Fruit fly (Drosophila melanogaster): ENCODE data around the gene CG10472.

The CG10472 gene

DNA sequence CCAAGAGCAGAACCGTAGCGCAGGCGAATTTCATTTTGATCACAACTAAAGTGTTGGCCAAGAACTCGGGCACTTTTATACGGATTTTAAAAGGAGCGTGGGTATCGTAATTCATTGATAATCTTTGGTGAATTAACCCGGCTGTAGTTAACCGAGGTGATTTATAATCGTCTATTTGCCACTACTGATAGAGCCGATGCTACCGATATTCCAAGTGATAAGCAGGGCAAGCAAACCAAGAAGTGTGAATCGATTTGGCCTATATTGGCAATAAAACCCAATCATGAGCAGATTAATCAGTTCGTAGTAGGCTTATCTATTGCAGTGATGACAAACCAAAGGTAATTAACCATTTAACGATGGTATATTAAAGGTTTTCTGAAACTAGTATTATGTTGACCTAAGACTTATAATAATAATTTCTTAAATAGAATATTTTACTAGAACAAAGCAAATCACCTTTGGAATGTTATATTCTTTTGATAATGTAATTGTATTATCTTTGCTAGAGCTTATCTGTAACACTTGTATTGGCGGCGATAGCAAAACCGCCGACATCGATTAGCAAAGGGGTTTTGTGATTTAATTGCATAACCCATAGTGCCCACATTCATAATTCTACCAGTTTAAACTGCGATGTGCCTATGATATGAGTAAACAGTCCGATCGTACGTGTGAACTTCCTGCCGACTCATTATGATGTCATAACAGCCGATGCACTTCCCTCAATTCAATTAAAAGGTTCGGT lies at the start of gene CG10472:
Gene CG10472, minus strand, starts transcription at position 51 of the 748 bp plus-strand sequence.
- TF ChIP-seq CG8478 (optimal IDR thresholded peaks at IDR 0.05), result no peak
- TF ChIP-seq CTCF (optimal IDR thresholded peaks at IDR 0.05), result no peak

DNA sequence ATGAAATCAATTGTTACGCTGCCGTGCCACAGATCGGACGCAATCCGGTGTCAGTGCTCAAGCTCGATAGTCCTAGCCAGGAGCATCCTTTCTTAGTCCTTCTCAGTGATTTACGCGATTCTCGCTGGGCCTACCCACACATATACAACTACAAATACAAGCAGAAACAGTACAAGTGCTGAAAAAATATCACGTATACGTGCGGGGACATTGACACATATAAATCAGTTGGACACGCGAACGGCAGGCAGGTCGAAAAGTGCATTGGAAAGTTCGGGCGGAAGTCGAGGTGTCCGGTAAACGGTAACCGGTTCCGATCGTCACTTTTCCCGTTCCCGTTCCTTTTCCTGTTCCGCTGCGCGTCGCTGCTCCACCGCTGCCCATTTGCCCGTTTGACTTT lies 48.7 kb upstream of the CG10472 start:
- no peak for TF ChIP-seq CG8478 (optimal IDR thresholded peaks at IDR 0.05)
- TF ChIP-seq CTCF (optimal IDR thresholded peaks at IDR 0.05), result no peak

DNA sequence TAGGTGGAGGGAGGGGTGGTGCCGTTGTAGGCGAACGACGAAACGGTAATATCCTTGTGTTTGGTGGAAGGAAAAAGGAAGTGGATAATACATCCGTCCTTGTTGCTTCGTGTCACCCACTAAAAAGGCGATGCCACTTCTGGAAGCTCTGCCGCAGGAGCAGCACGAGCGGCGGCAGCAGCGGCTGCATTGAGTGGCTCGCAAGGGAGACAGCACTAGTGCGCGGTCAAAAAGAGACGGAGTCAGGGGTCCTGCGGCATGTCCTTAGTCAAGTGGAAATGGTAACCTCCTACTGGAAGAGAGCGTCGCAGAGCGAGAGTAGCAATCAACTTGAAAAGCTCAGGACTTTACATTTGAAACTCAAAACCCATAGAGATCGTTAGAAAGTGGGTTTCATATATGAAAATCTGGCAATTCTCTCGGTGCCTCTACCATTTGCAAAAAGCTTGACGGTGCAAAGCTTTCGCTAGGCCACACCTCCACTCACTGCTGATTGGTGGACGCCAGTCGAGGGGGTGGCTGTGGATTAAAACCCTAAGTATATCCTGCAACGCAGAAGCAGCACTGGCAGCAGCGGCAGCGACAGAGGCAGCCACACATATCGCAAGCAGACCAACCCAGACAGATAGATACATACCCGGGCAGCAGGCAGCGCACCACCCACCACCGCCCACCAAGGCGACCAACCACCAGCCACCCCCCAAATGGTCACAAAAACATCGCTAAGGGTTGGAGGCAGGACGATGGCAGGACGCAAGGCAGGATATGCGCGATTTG lies 48.2 kb upstream of the CG10472 start:
- TF ChIP-seq CG8478 (optimal IDR thresholded peaks at IDR 0.05) (no peak), CTCF (optimal IDR thresholded peaks at IDR 0.05) (no peak)

DNA sequence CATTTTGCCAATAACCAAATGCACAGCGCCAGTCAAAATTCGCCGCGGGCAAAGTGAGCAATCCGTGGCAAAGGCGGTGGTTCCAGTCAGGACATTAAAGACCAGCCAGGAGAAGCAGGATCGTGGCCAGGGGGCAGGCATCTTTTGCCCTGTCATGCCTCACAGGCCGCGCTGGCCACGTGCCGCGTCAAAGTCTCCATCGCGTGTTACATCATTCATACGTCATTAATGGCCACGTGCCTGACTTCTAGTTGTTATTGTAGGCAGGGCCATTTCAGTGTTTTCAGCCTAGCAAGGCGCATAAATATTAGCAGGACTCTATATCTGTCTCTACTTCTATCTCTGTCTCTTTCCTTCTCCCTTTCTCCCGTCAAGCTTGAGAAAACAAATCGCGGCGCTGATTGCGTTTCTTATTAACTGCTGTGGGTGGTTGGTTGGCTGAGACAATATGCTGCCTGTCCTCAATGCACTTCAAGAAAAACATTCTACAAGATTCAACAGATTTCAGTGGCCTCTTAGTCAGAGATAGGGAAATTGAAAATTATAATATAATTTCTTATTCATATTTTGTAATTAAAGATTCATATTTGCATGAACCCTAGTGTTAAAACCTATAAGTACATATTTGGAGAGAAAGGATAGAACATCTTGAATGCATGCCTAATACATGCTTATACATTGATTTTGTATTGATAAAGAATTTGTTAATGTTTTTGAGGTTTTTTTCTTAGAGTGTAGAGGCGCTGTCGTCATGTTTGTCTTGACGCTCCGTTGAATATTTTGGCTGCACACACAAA lies 45.8 kb upstream of the CG10472 start:
- TF ChIP-seq CTCF (optimal IDR thresholded peaks at IDR 0.05) (no peak), CG8478 (optimal IDR thresholded peaks at IDR 0.05) (no peak)

DNA sequence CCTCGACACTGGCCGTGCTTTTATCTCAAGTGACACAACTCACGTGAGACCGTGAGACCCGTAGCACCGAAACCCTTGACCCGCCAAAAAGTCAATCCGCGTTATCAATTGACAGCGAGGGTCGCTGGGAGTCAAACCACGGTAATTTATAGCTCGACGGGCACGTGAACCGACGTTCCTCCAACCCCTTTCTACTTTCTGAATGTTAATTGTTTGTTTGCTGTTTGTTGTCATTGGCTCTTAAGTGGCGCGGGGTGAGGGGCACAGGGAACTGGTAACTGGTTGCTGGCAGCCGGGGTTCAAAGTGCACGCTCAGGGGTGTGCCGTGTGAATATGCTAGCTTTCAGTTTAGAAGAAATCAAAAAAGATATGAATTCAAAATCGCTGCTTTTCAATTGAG lies 44.0 kb upstream of the CG10472 start:
- no peak for TF ChIP-seq CG8478 (optimal IDR thresholded peaks at IDR 0.05)

DNA sequence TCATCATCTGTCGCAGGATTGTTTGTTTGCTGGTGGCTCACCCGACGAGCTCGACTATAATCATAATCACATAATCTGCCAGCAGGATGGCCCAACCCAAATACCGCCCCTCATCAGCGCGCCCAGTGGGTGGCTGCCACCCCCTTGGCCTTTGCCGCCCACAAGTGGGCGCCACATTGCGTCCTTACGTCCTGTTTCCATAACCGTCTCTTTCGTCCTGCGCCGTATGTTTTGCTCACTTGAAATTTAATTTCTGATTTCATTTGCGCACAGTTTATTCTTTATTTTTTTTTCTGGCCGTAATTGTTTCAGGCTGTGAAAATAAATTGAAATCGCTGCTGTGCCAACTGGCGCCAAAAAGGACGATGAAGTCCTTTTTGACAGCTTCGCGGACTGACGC lies 42.7 kb upstream of the CG10472 start:
- TF ChIP-seq CTCF (optimal IDR thresholded peaks at IDR 0.05) (no peak), CG8478 (optimal IDR thresholded peaks at IDR 0.05) (no peak)

DNA sequence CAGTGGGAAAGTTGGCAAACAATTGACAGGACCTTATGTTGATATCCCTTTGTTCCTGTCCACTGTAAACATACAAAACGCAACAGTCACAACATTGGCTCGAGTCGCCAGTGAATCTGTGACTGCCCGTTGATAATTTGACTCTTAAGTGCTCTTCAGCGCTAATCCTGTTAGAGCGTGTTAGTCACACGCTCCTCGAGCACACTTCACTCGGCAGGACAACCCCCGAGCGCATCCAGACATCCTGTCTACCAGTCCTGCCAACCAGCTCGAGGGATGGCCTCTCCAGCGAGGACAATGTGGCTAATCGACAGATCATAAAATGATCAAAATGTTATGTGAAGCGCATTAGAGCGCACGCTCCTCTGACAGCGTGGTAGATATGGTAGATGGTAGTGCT lies 41.8 kb upstream of the CG10472 start:
- TF ChIP-seq CTCF (optimal IDR thresholded peaks at IDR 0.05) (no peak), CG8478 (optimal IDR thresholded peaks at IDR 0.05) (no peak)

DNA sequence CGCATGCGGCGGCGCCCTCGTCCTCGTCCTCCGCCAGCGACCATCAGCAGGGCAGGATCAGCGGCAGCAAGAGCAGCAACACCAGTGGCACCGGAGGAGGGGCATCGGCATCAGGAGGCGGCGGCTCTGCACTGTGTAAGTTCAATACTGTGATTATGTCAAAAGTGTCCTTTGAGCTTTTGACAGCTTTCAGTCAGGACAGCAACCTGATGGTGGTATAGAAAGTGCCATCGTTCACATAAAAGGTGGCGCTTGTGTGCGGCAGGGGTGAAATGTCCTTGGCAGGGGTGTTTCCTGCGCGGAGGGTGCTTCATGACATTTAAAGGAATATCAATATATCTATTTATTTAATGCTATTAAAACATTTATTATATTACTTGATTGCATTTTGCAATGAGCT lies 40.9 kb upstream of the CG10472 start:
- no peak for TF ChIP-seq CG8478 (optimal IDR thresholded peaks at IDR 0.05)
- peak; percentile 89 to 95 for TF ChIP-seq CTCF (optimal IDR thresholded peaks at IDR 0.05)

DNA sequence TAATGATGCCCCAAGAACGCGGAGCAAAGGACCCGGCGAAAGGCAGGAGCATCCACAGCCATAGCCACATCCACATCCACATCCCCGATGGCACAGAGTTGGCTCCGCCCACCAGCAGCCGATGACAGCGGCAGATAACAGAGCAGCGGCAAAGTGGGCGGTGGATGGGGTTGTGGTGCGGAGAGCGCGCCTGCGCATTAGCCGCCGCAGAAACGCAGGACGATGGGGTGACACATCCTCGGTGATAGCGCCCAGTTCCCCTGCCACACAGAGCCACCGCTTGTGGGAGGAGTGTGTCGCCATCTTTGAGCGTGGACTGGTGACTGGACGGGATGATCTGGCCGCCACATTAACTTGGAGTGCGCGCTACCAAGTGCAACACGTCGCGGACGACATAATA lies 34.6 kb upstream of the CG10472 start, which contains the start of gene Ets65A:
Gene Ets65A, plus strand, starts transcription at position 348 of the 400 bp plus-strand sequence.
- no peak for TF ChIP-seq CG8478 (optimal IDR thresholded peaks at IDR 0.05)
- no peak for TF ChIP-seq CTCF (optimal IDR thresholded peaks at IDR 0.05)

DNA sequence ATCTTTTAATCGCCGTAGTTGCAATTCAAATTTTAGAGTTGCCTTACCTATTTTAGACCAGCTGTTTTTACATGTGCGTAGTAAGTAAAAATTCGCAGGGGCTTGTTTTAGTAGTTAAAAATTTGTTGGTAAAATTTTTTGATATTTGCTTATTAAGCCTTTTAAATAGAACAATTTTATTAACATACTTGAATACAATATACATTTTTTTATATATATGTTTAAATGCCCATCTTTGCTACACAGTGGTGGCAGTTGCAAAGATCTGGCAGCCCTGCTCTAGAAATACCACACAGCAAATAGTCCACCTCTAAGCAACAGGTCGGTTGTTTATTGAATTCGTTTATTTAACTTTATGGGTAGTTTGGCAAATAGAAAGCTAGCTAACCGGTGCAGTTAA lies 32.0 kb upstream of the CG10472 start, which contains the start of the genes CG10467 and loj:
Gene CG10467, minus strand, starts transcription at position 51 of the 400 bp plus-strand sequence.
Gene loj, plus strand, starts transcription at position 291 of the 400 bp plus-strand sequence.
- no peak for TF ChIP-seq CG8478 (optimal IDR thresholded peaks at IDR 0.05)

DNA sequence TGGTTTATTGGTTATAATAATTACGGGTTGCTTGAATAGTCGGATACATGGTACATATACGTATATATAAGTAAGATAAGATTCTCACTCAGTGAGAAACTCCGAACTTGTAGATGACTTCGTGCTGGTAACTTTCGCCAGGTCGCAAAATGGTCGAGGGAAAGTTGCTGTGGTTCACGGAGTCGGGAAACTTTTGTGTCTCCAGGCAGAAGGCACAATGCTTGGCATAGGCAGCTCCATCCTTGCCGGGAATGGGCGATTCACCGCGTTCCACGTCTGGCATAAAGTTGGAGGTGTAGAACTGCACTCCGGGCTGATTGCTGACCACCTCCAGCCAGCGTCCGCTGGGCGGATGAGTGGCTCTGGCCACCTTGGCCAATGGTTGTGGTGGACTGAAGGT lies 30.5 kb upstream of the CG10472 start, which contains the start of gene CG10469:
Gene CG10469, minus strand, starts transcription at position 101 of the 400 bp plus-strand sequence.
- no peak for TF ChIP-seq CTCF (optimal IDR thresholded peaks at IDR 0.05)

DNA sequence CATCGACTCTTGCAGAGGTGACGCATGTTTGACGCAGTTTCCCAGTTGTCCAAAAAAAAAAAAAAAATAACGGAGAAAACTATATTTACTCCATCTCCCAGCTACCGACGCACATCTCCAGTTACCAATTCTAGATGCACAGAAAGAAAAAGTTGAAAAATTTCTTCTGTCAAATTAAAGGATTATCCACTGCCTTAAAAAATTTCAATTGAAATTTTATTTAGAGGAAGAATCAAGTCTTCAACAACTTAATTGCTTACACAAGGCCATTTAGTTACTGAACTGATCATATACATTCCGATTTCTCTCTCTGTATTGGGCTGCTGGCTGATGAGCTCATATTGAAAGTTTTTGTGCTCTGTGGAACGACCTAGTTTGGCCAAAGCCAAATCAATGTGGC lies 23.3 kb upstream of the CG10472 start:
- no peak for TF ChIP-seq CG8478 (optimal IDR thresholded peaks at IDR 0.05)
- no peak for TF ChIP-seq CTCF (optimal IDR thresholded peaks at IDR 0.05)

DNA sequence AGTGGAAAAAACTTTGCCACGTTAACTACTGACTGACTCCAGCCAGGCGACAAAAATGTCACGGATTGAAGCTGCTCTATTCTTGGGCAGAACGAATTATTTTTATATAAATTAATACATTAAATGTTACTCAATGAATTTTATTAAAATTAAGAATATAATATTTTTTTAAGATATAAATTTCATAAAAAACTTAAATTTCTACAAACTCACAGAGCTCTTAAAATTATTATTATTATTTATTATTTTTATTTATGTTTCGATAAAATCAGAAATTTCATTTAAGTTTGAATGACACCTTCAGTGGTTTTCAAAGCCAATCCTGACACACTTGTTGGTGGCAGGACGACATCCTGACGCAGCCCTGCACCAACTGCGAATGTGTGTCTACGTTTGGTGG lies 22.4 kb upstream of the CG10472 start:
- TF ChIP-seq CTCF (optimal IDR thresholded peaks at IDR 0.05) (no peak), CG8478 (optimal IDR thresholded peaks at IDR 0.05) (no peak)

DNA sequence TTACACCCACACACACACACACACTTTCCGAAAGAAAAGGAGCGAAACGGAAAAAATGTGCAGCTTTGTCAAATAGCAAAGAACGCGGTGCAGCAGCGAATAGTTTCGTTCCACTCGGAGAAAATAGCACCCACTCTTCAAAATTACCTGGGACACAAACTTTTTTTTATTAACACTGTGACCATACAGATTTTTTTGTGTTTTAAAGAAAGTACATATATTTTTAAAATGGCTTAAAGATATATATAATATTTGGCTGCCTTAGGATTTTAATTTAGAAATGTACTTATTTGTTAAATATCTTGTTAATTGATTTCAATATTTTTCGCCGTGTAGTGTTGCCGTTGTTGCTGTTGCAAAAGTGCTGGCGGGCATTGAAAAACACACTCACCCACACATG lies 21.7 kb upstream of the CG10472 start:
- no peak for TF ChIP-seq CTCF (optimal IDR thresholded peaks at IDR 0.05)
- no peak for TF ChIP-seq CG8478 (optimal IDR thresholded peaks at IDR 0.05)

DNA sequence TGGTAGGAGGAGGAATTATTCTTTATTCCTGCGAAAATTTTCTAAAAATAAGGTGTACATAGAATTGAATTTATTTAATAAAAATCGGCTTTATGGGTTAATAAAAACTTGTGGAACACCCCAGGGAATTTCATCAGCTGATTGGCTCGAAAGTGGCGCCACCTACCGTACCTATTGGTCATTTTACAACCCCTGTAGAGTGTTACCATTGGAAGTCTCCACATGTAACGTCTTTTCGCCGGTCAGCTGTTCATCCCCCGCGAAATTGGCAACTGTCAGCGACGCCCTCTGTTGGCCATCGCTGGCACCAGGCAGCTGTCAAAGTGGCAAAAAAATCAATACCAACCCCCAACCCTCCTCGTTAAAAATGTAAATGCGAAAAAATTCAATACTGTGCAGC lies 19.9 kb upstream of the CG10472 start, which contains the start of gene CG13293:
Gene CG13293, plus strand, starts transcription at position 323 of the 400 bp plus-strand sequence.
- peak; percentile 92 to 97 for TF ChIP-seq CTCF (optimal IDR thresholded peaks at IDR 0.05)
- TF ChIP-seq CG8478 (optimal IDR thresholded peaks at IDR 0.05), result no peak

All from S2 (cell line).